Fruit fly (Drosophila melanogaster) whole organism, embryonic: ENCODE measurements around the gene ple.

ENCODE experiments used
- Ada2b ChIP-seq: fragments of 200-800 bp; sonication (Bioruptor generic); IDR thresholded peaks from 2 replicates; pipeline ENCODE4 v1.3.6; 2022; ENCODE audit warnings: missing biosample characterization, missing genetic modification characterization
- Adf1 ChIP-seq: fragments of 200-800 bp; sonication (Bioruptor generic); IDR thresholded peaks from 2 replicates; pipeline ENCODE4 v1.3.6; 2022; ENCODE audit warnings: missing biosample characterization, missing genetic modification characterization
- Bdp1 ChIP-seq: fragments of 200-800 bp; sonication (Bioruptor generic); optimal IDR thresholded peaks from 3 replicates; lab custom pipeline; 2016; ENCODE audit warnings: missing biosample characterization, missing genetic modification characterization
- BtbVII ChIP-seq: fragments of 200-800 bp; sonication (Bioruptor generic); optimal IDR thresholded peaks from 3 replicates; lab custom pipeline; 2017; ENCODE audit warnings: missing biosample characterization, mild to moderate bottlenecking, missing genetic modification characterization
- CG10321 ChIP-seq: fragments of 200-800 bp; sonication (Bioruptor generic); IDR thresholded peaks from 2 replicates; pipeline ENCODE4 v1.3.6; 2022; ENCODE audit warnings: missing biosample characterization, missing genetic modification characterization
- CG11085 ChIP-seq: fragments of 200-800 bp; sonication (Bioruptor generic); IDR thresholded peaks from 2 replicates; pipeline ENCODE4 v1.3.6; 2022; ENCODE audit warnings: missing biosample characterization, missing genetic modification characterization
- CG11247 ChIP-seq: fragments of 200-800 bp; sonication (Bioruptor generic); IDR thresholded peaks from 2 replicates; pipeline ENCODE4 v1.3.6; 2022; ENCODE audit warnings: missing biosample characterization, missing genetic modification characterization
- CG12744 ChIP-seq: fragments of 200-800 bp; sonication (Bioruptor generic); optimal IDR thresholded peaks from 2 replicates; lab custom pipeline; 2016; ENCODE audit warnings: missing biosample characterization, missing genetic modification characterization
- CG14860 ChIP-seq: fragments of 200-800 bp; sonication (Bioruptor generic); IDR thresholded peaks from 3 replicates; pipeline ENCODE4 v1.3.6; 2022; ENCODE audit warnings: missing biosample characterization, missing genetic modification characterization; ENCODE audit not compliant: partially characterized antibody
- CG1603 ChIP-seq: fragments of 200-800 bp; sonication (Bioruptor generic); optimal IDR thresholded peaks from 2 replicates; lab custom pipeline; 2019; ENCODE audit warnings: missing biosample characterization, mild to moderate bottlenecking, missing genetic modification characterization, moderate library complexity
- CG6765 ChIP-seq: fragments of 200-800 bp; sonication (Bioruptor generic); optimal IDR thresholded peaks from 3 replicates; lab custom pipeline; 2017; ENCODE audit warnings: missing biosample characterization, mild to moderate bottlenecking, missing genetic modification characterization
- CG6854 ChIP-seq: fragments of 200-800 bp; sonication (Bioruptor generic); optimal IDR thresholded peaks from 3 replicates; lab custom pipeline; 2017; ENCODE audit warnings: missing biosample characterization, mild to moderate bottlenecking, missing genetic modification characterization
- CG7928 ChIP-seq: fragments of 200-800 bp; sonication (Bioruptor generic); optimal IDR thresholded peaks from 2 replicates; lab custom pipeline; 2017; ENCODE audit warnings: missing biosample characterization, mild to moderate bottlenecking, missing genetic modification characterization
- CG8359 ChIP-seq: fragments of 200-800 bp; sonication (Bioruptor generic); optimal IDR thresholded peaks from 2 replicates; lab custom pipeline; 2017; ENCODE audit warnings: missing biosample characterization, mild to moderate bottlenecking, missing genetic modification characterization, borderline replicate concordance
- CG8388 ChIP-seq: fragments of 200-800 bp; sonication (Bioruptor generic); optimal IDR thresholded peaks from 2 replicates; lab custom pipeline; 2019; ENCODE audit warnings: missing biosample characterization, mild to moderate bottlenecking, missing genetic modification characterization, moderate library complexity
- CG8478 ChIP-seq: fragments of >200 bp; optimal IDR thresholded peaks from 2 replicates; lab custom pipeline; 2018
- CG9215 ChIP-seq: fragments of 200-800 bp; sonication (Bioruptor generic); IDR thresholded peaks from 2 replicates; pipeline ENCODE4 v1.3.6; 2022; ENCODE audit warnings: missing biosample characterization, missing genetic modification characterization
- Dek ChIP-seq: fragments of 200-800 bp; sonication (Bioruptor generic); optimal IDR thresholded peaks from 3 replicates; lab custom pipeline; 2019; ENCODE audit warnings: missing biosample characterization, mild to moderate bottlenecking, missing genetic modification characterization, moderate library complexity
- Dip2 ChIP-seq: fragments of 200-800 bp; sonication (Bioruptor generic); IDR thresholded peaks from 2 replicates; pipeline ENCODE4 v1.3.6; 2022; ENCODE audit warnings: missing biosample characterization, missing genetic modification characterization
- GATAe ChIP-seq: fragments of 200-800 bp; sonication (Bioruptor generic); conservative IDR thresholded peaks from 2 replicates; pipeline ENCODE4 v1.3.6; 2022; ENCODE audit warnings: missing biosample characterization, missing genetic modification characterization
- Gug ChIP-seq: fragments of 200-800 bp; sonication (Bioruptor generic); IDR thresholded peaks from 4 replicates; pipeline ENCODE4 v1.3.6; 2022; ENCODE audit warnings: missing biosample characterization, missing genetic modification characterization
- HmgZ ChIP-seq: fragments of 200-800 bp; sonication (Bioruptor generic); optimal IDR thresholded peaks from 2 replicates; lab custom pipeline; 2018; ENCODE audit warnings: missing biosample characterization, mild to moderate bottlenecking, missing genetic modification characterization
- Poxn ChIP-seq: fragments of 200-800 bp; sonication (Bioruptor generic); IDR thresholded peaks from 2 replicates; pipeline ENCODE4 v1.3.6; 2022; ENCODE audit warnings: missing biosample characterization, missing genetic modification characterization
- Trl ChIP-seq, 3 experiments: fragments of >200 bp in 2 of 3; fragments of 200-800 bp in 1 of 3; sonication (Bioruptor generic) in 1 of 3; optimal IDR thresholded peaks; 2 replicates in 1 of 3; 3 replicates in 2 of 3; lab custom pipeline; 2016 to 2017; ENCODE audit warnings: missing biosample characterization in 1 of 3, missing genetic modification characterization in 1 of 3
- al ChIP-seq: fragments of 200-800 bp; sonication (Bioruptor generic); IDR thresholded peaks from 2 replicates; pipeline ENCODE4 v1.3.6; 2022; ENCODE audit warnings: missing biosample characterization, missing genetic modification characterization
- amos ChIP-seq: fragments of 200-800 bp; sonication (Bioruptor generic); IDR thresholded peaks from 2 replicates; pipeline ENCODE4 v1.3.6; 2022; ENCODE audit warnings: missing biosample characterization, missing genetic modification characterization; ENCODE audit not compliant: partially characterized antibody
- ap ChIP-seq: fragments of 200-800 bp; sonication (Bioruptor generic); IDR thresholded peaks from 2 replicates; pipeline ENCODE4 v1.3.6; 2022; ENCODE audit warnings: missing biosample characterization, missing genetic modification characterization
- caup ChIP-seq: fragments of 200-800 bp; sonication (Bioruptor generic); optimal IDR thresholded peaks from 3 replicates; lab custom pipeline; 2017; ENCODE audit warnings: missing biosample characterization, mild to moderate bottlenecking, missing genetic modification characterization, moderate library complexity; ENCODE audit not compliant: severe bottlenecking
- corto ChIP-seq: fragments of 200-800 bp; sonication (Bioruptor generic); optimal IDR thresholded peaks from 2 replicates; lab custom pipeline; 2016; ENCODE audit warnings: missing biosample characterization, mild to moderate bottlenecking, missing genetic modification characterization, moderate library complexity
- crc ChIP-seq: fragments of 200-800 bp; sonication (Bioruptor generic); optimal IDR thresholded peaks from 2 replicates; lab custom pipeline; 2016; ENCODE audit warnings: missing biosample characterization, missing genetic modification characterization
- eve ChIP-seq, 2 experiments: fragments of >200 bp; optimal IDR thresholded peaks; 2 replicates each; lab custom pipeline; 2017; ENCODE audit warnings: missing biosample characterization in 2 of 2, missing genetic modification characterization in 2 of 2
- gfzf ChIP-seq: fragments of 200-800 bp; sonication (Bioruptor generic); optimal IDR thresholded peaks from 2 replicates; lab custom pipeline; 2016; ENCODE audit warnings: missing biosample characterization, mild to moderate bottlenecking, missing genetic modification characterization, moderate library complexity
- grn ChIP-seq: fragments of 200-800 bp; sonication (Bioruptor generic); optimal IDR thresholded peaks from 3 replicates; lab custom pipeline; 2017; ENCODE audit warnings: missing biosample characterization, missing genetic modification characterization
- hkb ChIP-seq, 2 experiments: fragments of 200-800 bp in 1 of 2; fragments of >200 bp in 1 of 2; sonication (Bioruptor generic) in 1 of 2; IDR thresholded peaks in 1 of 2; optimal IDR thresholded peaks in 1 of 2; 2 replicates each; pipeline versions ENCODE4 v1.3.6 to Lab custom; 2017 to 2022; ENCODE audit warnings: missing biosample characterization in 1 of 2, missing genetic modification characterization in 1 of 2
- ken ChIP-seq: fragments of 200-800 bp; sonication (Bioruptor generic); IDR thresholded peaks from 3 replicates; pipeline ENCODE4 v1.3.6; 2022; ENCODE audit warnings: missing biosample characterization, missing genetic modification characterization
- lilli ChIP-seq: fragments of 200-800 bp; sonication (Bioruptor generic); optimal IDR thresholded peaks from 3 replicates; lab custom pipeline; 2016; ENCODE audit warnings: missing biosample characterization, missing genetic modification characterization
- nerfin-1 ChIP-seq: fragments of 200-800 bp; sonication (Bioruptor generic); optimal IDR thresholded peaks from 3 replicates; lab custom pipeline; 2019; ENCODE audit warnings: missing biosample characterization, mild to moderate bottlenecking, missing genetic modification characterization, moderate library complexity
- pfk ChIP-seq: fragments of 200-800 bp; sonication (Bioruptor generic); optimal IDR thresholded peaks from 2 replicates; lab custom pipeline; 2018; ENCODE audit warnings: missing biosample characterization, mild to moderate bottlenecking, missing genetic modification characterization, moderate library complexity
- pum ChIP-seq: fragments of 200-800 bp; sonication (Bioruptor generic); optimal IDR thresholded peaks from 2 replicates; lab custom pipeline; 2016; ENCODE audit warnings: missing biosample characterization, missing genetic modification characterization
- pzg ChIP-seq: fragments of 200-800 bp; sonication (Bioruptor generic); optimal IDR thresholded peaks from 3 replicates; lab custom pipeline; 2018; ENCODE audit warnings: missing biosample characterization, mild to moderate bottlenecking, missing genetic modification characterization, moderate library complexity
- ro ChIP-seq: fragments of 200-800 bp; sonication (Bioruptor generic); IDR thresholded peaks from 2 replicates; pipeline ENCODE4 v1.3.6; 2022; ENCODE audit warnings: missing biosample characterization, missing genetic modification characterization
- sc ChIP-seq, 3 experiments: fragments of >200 bp in 2 of 3; fragments of 200-800 bp in 1 of 3; sonication (Bioruptor generic) in 1 of 3; optimal IDR thresholded peaks; 2 replicates in 2 of 3; 3 replicates in 1 of 3; lab custom pipeline; 2017; ENCODE audit warnings: mild to moderate bottlenecking in 1 of 3, missing biosample characterization in 1 of 3, missing genetic modification characterization in 1 of 3, missing genetic modification reagents in 1 of 3
- scrt ChIP-seq: fragments of 200-800 bp; sonication (Bioruptor generic); optimal IDR thresholded peaks from 2 replicates; lab custom pipeline; 2018; ENCODE audit warnings: missing biosample characterization, mild to moderate bottlenecking, missing genetic modification characterization, moderate library complexity
- slbo ChIP-seq: fragments of 200-800 bp; sonication (Bioruptor generic); IDR thresholded peaks from 2 replicates; pipeline ENCODE4 v1.3.6; 2022; ENCODE audit warnings: missing biosample characterization, missing genetic modification characterization
- so ChIP-seq: fragments of 200-800 bp; sonication (Bioruptor generic); IDR thresholded peaks from 3 replicates; pipeline ENCODE4 v1.3.6; 2022; ENCODE audit warnings: missing biosample characterization, missing genetic modification characterization
- ssp ChIP-seq: fragments of 200-800 bp; sonication (Bioruptor generic); IDR thresholded peaks from 2 replicates; pipeline ENCODE4 v1.3.6; 2022; ENCODE audit warnings: missing biosample characterization, missing genetic modification characterization
- tin ChIP-seq: fragments of 200-800 bp; sonication (Bioruptor generic); optimal IDR thresholded peaks from 3 replicates; lab custom pipeline; 2016; ENCODE audit warnings: missing biosample characterization, missing genetic modification characterization
- zfh1 ChIP-seq: fragments of 200-800 bp; sonication (Bioruptor generic); IDR thresholded peaks from 3 replicates; pipeline ENCODE4 v1.3.6; 2022; ENCODE audit warnings: missing biosample characterization, missing genetic modification characterization

The ple gene

dm6 chr3L:6743346-6744165 lies 24.2 kb upstream of the ple start (continued):
- TF ChIP-seq CG8478 (lab: Kevin White, UChicago), result peak; percentile 84
- no peak; the same call in 2 of the 3 replicates for TF ChIP-seq CG14860 (GFP tag; lab: Robert Waterston, UW)
- TF ChIP-seq corto (GFP tag; lab: Kevin White, UChicago), result no peak
- TF ChIP-seq pzg (GFP tag; lab: Kevin White, UChicago), result peak; percentile 88
- TF ChIP-seq ken (GFP tag; lab: Robert Waterston, UW), result no peak
- no peak for TF ChIP-seq CG8359
- TF ChIP-seq Dek (tag; lab: Kevin White, UChicago), result no peak
- no peak for TF ChIP-seq sc (optimal IDR thresholded peaks at IDR 0.05; lab: Kevin White, UChicago)
- no peak for TF ChIP-seq sc (GFP tag; optimal IDR thresholded peaks at IDR 0.05; lab: Kevin White, UChicago)
- no peak for TF ChIP-seq ssp
- TF ChIP-seq CG6765 (GFP tag; lab: Kevin White, UChicago), result peak; percentile 13
- TF ChIP-seq Poxn, result no peak
- TF ChIP-seq amos (GFP tag; lab: Robert Waterston, UW), result peak; percentile 44
- TF ChIP-seq GATAe (GFP tag; lab: Robert Waterston, UW), result no peak
- peak; percentile 34 for TF ChIP-seq CG1603 (tag; lab: Kevin White, UChicago)
- TF ChIP-seq CG7928 (GFP tag; lab: Kevin White, UChicago), result no peak
- no peak for TF ChIP-seq tin
- no peak for TF ChIP-seq CG8388
- TF ChIP-seq so (GFP tag; lab: Robert Waterston, UW), result no peak
- no peak for TF ChIP-seq lilli (GFP tag; lab: Kevin White, UChicago)
- TF ChIP-seq Gug (GFP tag; lab: Robert Waterston, UW), result no peak; the same call in 3 of the 4 replicates
- no peak for TF ChIP-seq al (GFP tag; lab: Robert Waterston, UW)
- TF ChIP-seq gfzf (GFP tag; lab: Kevin White, UChicago), result no peak
- TF ChIP-seq Adf1 (GFP tag; lab: Robert Waterston, UW), result peak; percentile 18; the same call in 1 of the 2 replicates
- peak; percentile 44; the same call in 1 of the 2 replicates for TF ChIP-seq CG9215 (GFP tag; lab: Robert Waterston, UW)
- TF ChIP-seq ro, result no peak
- TF ChIP-seq hkb (optimal IDR thresholded peaks at IDR 0.05; lab: Kevin White, UChicago), result no peak
- TF ChIP-seq hkb (GFP tag; IDR thresholded peaks at IDR 0.05; lab: Robert Waterston, UW), result no peak
- TF ChIP-seq HmgZ (tag; lab: Kevin White, UChicago), result peak; percentile 64
- no peak for TF ChIP-seq ap (GFP tag; lab: Robert Waterston, UW)
- TF ChIP-seq CG10321 (GFP tag; lab: Robert Waterston, UW), result peak; percentile 57
- no peak for TF ChIP-seq grn (GFP tag; lab: Kevin White, UChicago)
- no peak for TF ChIP-seq crc (GFP tag; lab: Kevin White, UChicago)
- no peak for TF ChIP-seq BtbVII (GFP tag; lab: Kevin White, UChicago)
- TF ChIP-seq CG11247, result peak; percentile 42
- TF ChIP-seq scrt (GFP tag; lab: Kevin White, UChicago), result peak; percentile 25
- TF ChIP-seq Bdp1 (GFP tag; lab: Kevin White, UChicago), result no peak
- TF ChIP-seq eve (GFP tag; optimal IDR thresholded peaks at IDR 0.05; lab: Kevin White, UChicago), result no peak
- TF ChIP-seq Dip2 (GFP tag; lab: Robert Waterston, UW), result no peak
- TF ChIP-seq CG11085 (GFP tag; lab: Robert Waterston, UW), result no peak
- no peak for TF ChIP-seq Trl (optimal IDR thresholded peaks at IDR 0.05; lab: Kevin White, UChicago)
- TF ChIP-seq Trl (GFP tag; optimal IDR thresholded peaks at IDR 0.05; lab: Kevin White, UChicago), result no peak
- TF ChIP-seq pum, result no peak
- peak; percentile 51 for TF ChIP-seq nerfin-1 (tag; lab: Kevin White, UChicago)
- peak; percentile 10; the same call in 1 of the 3 replicates for TF ChIP-seq zfh1 (GFP tag; lab: Robert Waterston, UW)
- no peak for TF ChIP-seq slbo (GFP tag; lab: Robert Waterston, UW)
- no peak for TF ChIP-seq CG12744
- no peak for TF ChIP-seq Ada2b (GFP tag; lab: Robert Waterston, UW)
- TF ChIP-seq CG6854, result no peak
- peak; percentile 48 for TF ChIP-seq pfk (GFP tag; lab: Kevin White, UChicago)
- TF ChIP-seq caup (GFP tag; lab: Kevin White, UChicago), result peak; percentile 58
